Fruit fly (Drosophila melanogaster) whole organism, pupa: ENCODE data around the gene Nup358.

Experiments used
- CG8159 ChIP-seq: fragments of 200-800 bp; sonication (Bioruptor generic); optimal IDR thresholded peaks from 3 replicates; lab custom pipeline; 2018; ENCODE audit warnings: missing biosample characterization, mild to moderate bottlenecking, missing genetic modification characterization, moderate library complexity
- EcR ChIP-seq: fragments of 200-800 bp; sonication (Bioruptor generic); optimal IDR thresholded peaks from 3 replicates; lab custom pipeline; 2019; ENCODE audit warnings: missing biosample characterization, missing genetic modification characterization, mild to moderate bottlenecking, moderate library complexity, missing genetic modification reagents
- fd96Ca ChIP-seq: fragments of 200-800 bp; sonication (Bioruptor generic); IDR thresholded peaks from 3 replicates; pipeline ENCODE4 v1.3.6; 2022; ENCODE audit warnings: missing biosample characterization, missing genetic modification characterization
- gl ChIP-seq: fragments of 200-800 bp; sonication (Bioruptor generic); optimal IDR thresholded peaks from 2 replicates; lab custom pipeline; 2018; ENCODE audit warnings: missing biosample characterization, mild to moderate bottlenecking, missing genetic modification characterization

DNA sequence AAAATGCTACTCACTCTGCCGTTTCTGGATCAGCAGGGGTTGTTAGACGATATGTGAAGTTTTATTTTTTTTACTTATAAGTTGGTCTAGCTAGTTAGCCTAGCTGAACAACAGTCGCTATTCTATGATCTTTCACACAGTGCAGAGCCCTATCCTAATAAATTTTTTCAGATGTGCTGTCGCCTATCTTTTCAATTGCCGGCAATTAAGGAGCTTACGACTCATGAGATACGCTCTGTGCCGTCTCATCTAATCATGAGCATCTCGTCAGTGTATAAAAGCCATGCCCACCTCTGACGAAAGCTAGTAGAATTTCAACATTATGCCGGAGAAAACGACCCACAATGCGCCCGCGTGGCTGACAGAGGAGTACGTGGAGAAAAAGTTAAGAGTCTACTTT lies 20.8 kb downstream of the Nup358 start, which contains the start of the genes CG11889 and CG11891:
- TF ChIP-seq CG8159 (tag; lab: Kevin White, UChicago) (no peak), gl (no peak), fd96Ca (GFP tag; lab: Robert Waterston, UW) (no peak), EcR (GFP tag; lab: Kevin White, UChicago) (no peak)
